Fruit fly (Drosophila melanogaster) whole organism, adult: ENCODE results near the gene CG11811.

Experiments used
- CG11617 ChIP-seq: fragments of 200-800 bp; sonication (Bioruptor generic); optimal IDR thresholded peaks from 2 replicates; lab custom pipeline; 2017; ENCODE audit warnings: mild to moderate bottlenecking, missing biosample characterization, missing genetic modification reagents, missing genetic modification characterization
- CG12768 ChIP-seq: fragments of 200-800 bp; sonication (Bioruptor generic); optimal IDR thresholded peaks from 2 replicates; lab custom pipeline; 2017; ENCODE audit warnings: missing biosample characterization, missing genetic modification characterization, mild to moderate bottlenecking, moderate library complexity, missing genetic modification reagents
- CG14711 ChIP-seq: fragments of 200-800 bp; sonication (Bioruptor generic); optimal IDR thresholded peaks from 2 replicates; lab custom pipeline; 2018; ENCODE audit warnings: missing biosample characterization, mild to moderate bottlenecking, missing genetic modification characterization, moderate library complexity
- CG1620 ChIP-seq: fragments of 200-800 bp; sonication (Bioruptor generic); optimal IDR thresholded peaks from 2 replicates; lab custom pipeline; 2016; ENCODE audit warnings: missing biosample characterization, missing genetic modification characterization
- CG33017 ChIP-seq: fragments of 200-800 bp; sonication (Bioruptor generic); optimal IDR thresholded peaks from 2 replicates; lab custom pipeline; 2018; ENCODE audit warnings: missing biosample characterization, mild to moderate bottlenecking, missing genetic modification characterization, moderate library complexity
- CG5204 ChIP-seq: fragments of 200-800 bp; sonication (Bioruptor generic); optimal IDR thresholded peaks from 2 replicates; lab custom pipeline; 2016; ENCODE audit warnings: missing biosample characterization, missing genetic modification characterization
- CG7045 ChIP-seq: fragments of 200-800 bp; sonication (Bioruptor generic); optimal IDR thresholded peaks from 2 replicates; lab custom pipeline; 2017; ENCODE audit warnings: missing biosample characterization, mild to moderate bottlenecking, missing genetic modification characterization
- CG7101 ChIP-seq: fragments of 200-800 bp; sonication (Bioruptor generic); optimal IDR thresholded peaks from 2 replicates; lab custom pipeline; 2018; ENCODE audit warnings: missing biosample characterization, mild to moderate bottlenecking, missing genetic modification characterization, moderate library complexity
- Clk ChIP-seq: fragments of 200-800 bp; sonication (Bioruptor generic); optimal IDR thresholded peaks from 2 replicates; lab custom pipeline; 2017; ENCODE audit warnings: missing biosample characterization, missing genetic modification characterization
- Crg-1 ChIP-seq: fragments of 200-800 bp; sonication (Bioruptor generic); optimal IDR thresholded peaks from 2 replicates; lab custom pipeline; 2016; ENCODE audit warnings: missing biosample characterization, missing genetic modification characterization
- Hr96 ChIP-seq: fragments of 200-800 bp; sonication (Bioruptor generic); optimal IDR thresholded peaks from 2 replicates; lab custom pipeline; 2016; ENCODE audit warnings: missing biosample characterization, missing genetic modification characterization
- Mnt ChIP-seq: fragments of 200-800 bp; sonication (Bioruptor generic); optimal IDR thresholded peaks from 2 replicates; lab custom pipeline; 2016; ENCODE audit warnings: missing biosample characterization, mild to moderate bottlenecking, missing genetic modification characterization
- bab1 ChIP-seq: fragments of 200-800 bp; sonication (Bioruptor generic); optimal IDR thresholded peaks from 3 replicates; lab custom pipeline; 2019; ENCODE audit warnings: missing biosample characterization, mild to moderate bottlenecking, missing genetic modification characterization, moderate library complexity
- cic ChIP-seq: fragments of 200-800 bp; sonication (Bioruptor generic); optimal IDR thresholded peaks from 2 replicates; lab custom pipeline; 2017; ENCODE audit warnings: missing biosample characterization, mild to moderate bottlenecking, missing genetic modification characterization, moderate library complexity
- cnc ChIP-seq, 2 experiments: fragments of >200 bp; optimal IDR thresholded peaks; 2 replicates each; lab custom pipeline; 2017
- kay ChIP-seq: fragments of 200-800 bp; sonication (Bioruptor generic); peaks from one replicate; lab custom pipeline; 2016; ENCODE audit warnings: missing biosample characterization, missing genetic modification characterization, borderline replicate concordance
- ovo ChIP-seq: fragments of 200-800 bp; sonication (Bioruptor generic); optimal IDR thresholded peaks from 2 replicates; lab custom pipeline; 2016; ENCODE audit warnings: missing biosample characterization, missing genetic modification characterization
- pad ChIP-seq: fragments of 200-800 bp; sonication (Bioruptor generic); optimal IDR thresholded peaks from 3 replicates; lab custom pipeline; 2017; ENCODE audit warnings: missing biosample characterization, missing genetic modification characterization, mild to moderate bottlenecking, moderate library complexity, missing genetic modification reagents
- tj ChIP-seq: fragments of 200-800 bp; sonication (Bioruptor generic); optimal IDR thresholded peaks from 3 replicates; lab custom pipeline; 2017; ENCODE audit warnings: missing biosample characterization, mild to moderate bottlenecking, missing genetic modification characterization, moderate library complexity
- toe ChIP-seq: fragments of 200-800 bp; sonication (Bioruptor generic); optimal IDR thresholded peaks from 2 replicates; lab custom pipeline; 2016; ENCODE audit warnings: missing biosample characterization, missing genetic modification characterization

The CG11811 gene

dm6 chr3L:10660744-10661589 lies 29.9 kb upstream of the CG11811 start, which contains the start of the genes CG32066 and CG8003:
Gene CG32066, minus strand, starts transcription at chr3L:10661013.
Gene CG8003, plus strand, starts transcription at chr3L:10661475.
- TF ChIP-seq CG7101, result peak; percentile 69
- peak; percentile 13 for TF ChIP-seq Crg-1
- TF ChIP-seq cnc (optimal IDR thresholded peaks at IDR 0.05; lab: Kevin White, UChicago), result no peak
- peak; percentile 31 for TF ChIP-seq cic (GFP tag; lab: Kevin White, UChicago)
- no peak for TF ChIP-seq CG33017 (tag; lab: Kevin White, UChicago)
- TF ChIP-seq CG5204, result no peak
- TF ChIP-seq Mnt (GFP tag; lab: Kevin White, UChicago), result peak; percentile 68
- TF ChIP-seq CG7045 (GFP tag; lab: Kevin White, UChicago), result peak; percentile 34
- TF ChIP-seq bab1 (GFP tag; lab: Kevin White, UChicago), result peak; percentile 55
- TF ChIP-seq toe (GFP tag; lab: Kevin White, UChicago), result no peak
- peak; percentile 32 for TF ChIP-seq CG12768
- TF ChIP-seq CG14711 (tag; lab: Kevin White, UChicago), result no peak
- no peak for TF ChIP-seq Clk (GFP tag; lab: Kevin White, UChicago)
- peak; percentile 81 for TF ChIP-seq tj (GFP tag; lab: Kevin White, UChicago)
- TF ChIP-seq ovo, result peak; percentile 7
- no peak for TF ChIP-seq Hr96 (GFP tag; lab: Kevin White, UChicago)
- TF ChIP-seq kay, result no peak
- peak; percentile 42 for TF ChIP-seq CG1620
- TF ChIP-seq pad (GFP tag; lab: Kevin White, UChicago), result peak; percentile 42
- peak; percentile 41 for TF ChIP-seq CG11617 (GFP tag; lab: Kevin White, UChicago)

- TF ChIP-seq bab1 (GFP tag; lab: Kevin White, UChicago) (peak; percentile 33), CG7045 (GFP tag; lab: Kevin White, UChicago) (no peak), ovo (no peak), CG11617 (GFP tag; lab: Kevin White, UChicago) (no peak)
Measured at dm6 chr3L:10663190-10663763, 27.5 kb upstream of the CG11811 start, which contains the start of gene Adi1. Gene Adi1, plus strand, starts transcription at chr3L:10663376.

- TF ChIP-seq CG1620 (peak; percentile 39), CG7045 (GFP tag; lab: Kevin White, UChicago) (peak; percentile 28), kay (peak; percentile 67), ovo (peak; percentile 56), CG12768 (peak; percentile 72), Clk (GFP tag; lab: Kevin White, UChicago) (no peak), bab1 (GFP tag; lab: Kevin White, UChicago) (peak; percentile 76), CG11617 (GFP tag; lab: Kevin White, UChicago) (peak; percentile 59), CG14711 (tag; lab: Kevin White, UChicago) (peak; percentile 39), tj (GFP tag; lab: Kevin White, UChicago) (peak; percentile 51), toe (GFP tag; lab: Kevin White, UChicago) (peak; percentile 6), CG33017 (tag; lab: Kevin White, UChicago) (peak; percentile 76), pad (GFP tag; lab: Kevin White, UChicago) (peak; percentile 45), cnc (optimal IDR thresholded peaks at IDR 0.05; lab: Kevin White, UChicago) (no peak), Hr96 (GFP tag; lab: Kevin White, UChicago) (peak; percentile 54), Mnt (GFP tag; lab: Kevin White, UChicago) (peak; percentile 78), Crg-1 (peak; percentile 43), cic (GFP tag; lab: Kevin White, UChicago) (peak; percentile 89), CG7101 (peak; percentile 78), CG5204 (no peak)
Measured at dm6 chr3L:10664511-10665062, 26.2 kb upstream of the CG11811 start, which contains the start of gene simj. Gene simj, plus strand, starts transcription at chr3L:10664739.

dm6 chr3L:10665433-10666150 lies 25.2 kb upstream of the CG11811 start:
- TF ChIP-seq Clk (GFP tag; lab: Kevin White, UChicago) (peak; percentile 93), CG33017 (tag; lab: Kevin White, UChicago) (peak; percentile 98), ovo (peak; percentile 81), Crg-1 (peak; percentile 88), kay (peak; percentile 85), bab1 (GFP tag; lab: Kevin White, UChicago) (peak; percentile 96), toe (GFP tag; lab: Kevin White, UChicago) (peak; percentile 97), CG5204 (no peak), tj (GFP tag; lab: Kevin White, UChicago) (peak; percentile 91), Mnt (GFP tag; lab: Kevin White, UChicago) (peak; percentile 84), CG7045 (GFP tag; lab: Kevin White, UChicago) (peak; percentile 98), CG7101 (peak; percentile 97), cic (GFP tag; lab: Kevin White, UChicago) (peak; percentile 90), CG1620 (peak; percentile 77), CG11617 (GFP tag; lab: Kevin White, UChicago) (peak; percentile 99), CG14711 (tag; lab: Kevin White, UChicago) (peak; percentile 90), CG12768 (peak; percentile 98), Hr96 (GFP tag; lab: Kevin White, UChicago) (peak; percentile 88), pad (GFP tag; lab: Kevin White, UChicago) (peak; percentile 89), cnc (optimal IDR thresholded peaks at IDR 0.05; lab: Kevin White, UChicago) (no peak)
